Worm (Caenorhabditis elegans) whole organism, young adult: ENCODE measurements around the gene smim-14.

Source experiments
- C17E4.6 ChIP-seq: fragments of 200-800 bp; sonication (Bioruptor generic); IDR thresholded peaks from 2 replicates; pipeline ENCODE4 v1.3.6; 2022; ENCODE audit warnings: missing genetic modification reagents, missing genetic modification characterization, missing compliant biosample characterization
- F37B4.10 ChIP-seq: fragments of 200-800 bp; sonication (Bioruptor generic); IDR thresholded peaks from 2 replicates; pipeline ENCODE4 v1.3.6; 2022; ENCODE audit warnings: missing genetic modification characterization, missing compliant biosample characterization
- F55B11.4 ChIP-seq: sonication (generic microtip); optimal IDR thresholded peaks from 2 replicates; lab custom pipeline; 2016; ENCODE audit warnings: missing compliant biosample characterization, missing genetic modification characterization, borderline replicate concordance; ENCODE audit not compliant: insufficient read depth
- F57C9.4 ChIP-seq: sonication (generic microtip); optimal IDR thresholded peaks from 2 replicates; lab custom pipeline; 2017; ENCODE audit warnings: mild to moderate bottlenecking, missing genetic modification characterization, missing compliant biosample characterization
- K12H6.12 ChIP-seq: fragments of 200-800 bp; sonication (Bioruptor generic); optimal IDR thresholded peaks from 2 replicates; lab custom pipeline; 2018; ENCODE audit warnings: mild to moderate bottlenecking, missing genetic modification characterization, missing compliant biosample characterization
- Y56A3A.18 ChIP-seq: fragments of 200-800 bp; sonication (Bioruptor generic); IDR thresholded peaks from 2 replicates; pipeline ENCODE4 v1.3.6; 2022; ENCODE audit warnings: missing genetic modification reagents, missing genetic modification characterization, missing compliant biosample characterization
- Y67H2A.10 ChIP-seq: fragments of 200-800 bp; sonication (Bioruptor generic); conservative IDR thresholded peaks from 2 replicates; pipeline ENCODE4 v1.3.6; 2022; ENCODE audit warnings: missing genetic modification reagents, missing genetic modification characterization, missing compliant biosample characterization
- ZK185.1 ChIP-seq: sonication (generic microtip); optimal IDR thresholded peaks from 2 replicates; lab custom pipeline; 2016; ENCODE audit warnings: mild to moderate bottlenecking, missing genetic modification characterization, missing compliant biosample characterization; ENCODE audit not compliant: poor library complexity, severe bottlenecking
- ccch-3 ChIP-seq: fragments of 200-800 bp; sonication (Bioruptor generic); optimal IDR thresholded peaks from 2 replicates; lab custom pipeline; 2018; ENCODE audit warnings: mild to moderate bottlenecking, missing genetic modification characterization, missing compliant biosample characterization
- cebp-1 ChIP-seq, 2 experiments: fragments of 200-800 bp in 1 of 2; sonication (Bioruptor generic) in 1 of 2; sonication (generic microtip) in 1 of 2; IDR thresholded peaks in 1 of 2; optimal IDR thresholded peaks in 1 of 2; 2 replicates each; pipeline versions ENCODE4 v1.3.6 to Lab custom; 2017 to 2022; ENCODE audit warnings: missing compliant biosample characterization in 2 of 2, missing genetic modification characterization in 2 of 2, mild to moderate bottlenecking in 1 of 2, missing genetic modification reagents in 1 of 2, moderate library complexity in 1 of 2
- ceh-58 ChIP-seq: fragments of 200-800 bp; sonication (Bioruptor generic); IDR thresholded peaks from 2 replicates; pipeline ENCODE4 v1.3.6; 2022; ENCODE audit warnings: missing genetic modification characterization, missing compliant biosample characterization
- efl-1 ChIP-seq: fragments of 150-350 bp; optimal IDR thresholded peaks from 2 replicates; lab custom pipeline; 2014; ENCODE audit warnings: missing biosample characterization, missing genetic modification reagents, missing genetic modification characterization
- egl-44 ChIP-seq: fragments of 200-800 bp; sonication (Bioruptor generic); IDR thresholded peaks from 2 replicates; pipeline ENCODE4 v1.3.6; 2022; ENCODE audit warnings: missing genetic modification reagents, missing genetic modification characterization, missing compliant biosample characterization
- him-1 ChIP-seq: sonication (generic microtip); optimal IDR thresholded peaks from 2 replicates; lab custom pipeline; 2016; ENCODE audit warnings: missing genotype, missing genetic modification reagents, missing genetic modification characterization, missing compliant biosample characterization
- hlh-12 ChIP-seq: sonication (generic microtip); optimal IDR thresholded peaks from 2 replicates; lab custom pipeline; 2016; ENCODE audit warnings: missing genetic modification characterization, missing compliant biosample characterization
- hmg-1.2 ChIP-seq: fragments of 200-800 bp; sonication (Bioruptor generic); IDR thresholded peaks from 2 replicates; pipeline ENCODE4 v1.3.6; 2022; ENCODE audit warnings: missing genetic modification reagents, missing genetic modification characterization, missing compliant biosample characterization
- let-607 ChIP-seq, 2 experiments: fragments of 200-800 bp in 1 of 2; sonication (Bioruptor generic) in 1 of 2; sonication (generic microtip) in 1 of 2; optimal IDR thresholded peaks; 2 replicates each; lab custom pipeline; 2016 to 2018; ENCODE audit warnings: mild to moderate bottlenecking in 2 of 2, missing compliant biosample characterization in 2 of 2, missing genetic modification characterization in 2 of 2, moderate library complexity in 2 of 2, missing genotype in 1 of 2
- lin-35 ChIP-seq, 3 experiments: fragments of 150-350 bp in 2 of 3; sonication (generic microtip) in 1 of 3; optimal IDR thresholded peaks; 2 replicates each; lab custom pipeline; 2014 to 2018; ENCODE audit warnings: missing biosample characterization in 3 of 3, missing genetic modification characterization in 3 of 3, missing genetic modification reagents in 3 of 3
- lin-40 ChIP-seq: sonication (generic microtip); optimal IDR thresholded peaks from 2 replicates; lab custom pipeline; 2016; ENCODE audit warnings: missing genetic modification characterization, mild to moderate bottlenecking, missing compliant biosample characterization, missing genotype, missing genetic modification reagents
- nhr-179 ChIP-seq: sonication (generic microtip); optimal IDR thresholded peaks from 2 replicates; lab custom pipeline; 2016; ENCODE audit warnings: mild to moderate bottlenecking, missing genetic modification characterization, missing compliant biosample characterization
- nhr-80 ChIP-seq: sonication (generic microtip); optimal IDR thresholded peaks from 2 replicates; lab custom pipeline; 2016; ENCODE audit warnings: missing genetic modification characterization, missing compliant biosample characterization
- pha-4 ChIP-seq: fragments of 150-350 bp; sonication (generic microtip); optimal IDR thresholded peaks from 2 replicates; lab custom pipeline; 2014; ENCODE audit warnings: missing biosample characterization, missing genetic modification reagents, missing genetic modification characterization
- rec-8 ChIP-seq, 2 experiments: sonication (generic microtip); optimal IDR thresholded peaks; 2 replicates each; lab custom pipeline; 2016; ENCODE audit warnings: mild to moderate bottlenecking in 2 of 2, missing genetic modification characterization in 2 of 2, missing genetic modification reagents in 2 of 2, missing genotype in 2 of 2, missing biosample characterization in 1 of 2, missing compliant biosample characterization in 1 of 2, moderate library complexity in 1 of 2
- sea-2 ChIP-seq: fragments of 200-800 bp; sonication (Bioruptor generic); IDR thresholded peaks from 2 replicates; pipeline ENCODE4 v1.3.6; 2022; ENCODE audit warnings: missing genetic modification characterization, missing compliant biosample characterization
- snpc-1.1 ChIP-seq: sonication (generic microtip); optimal IDR thresholded peaks from 2 replicates; lab custom pipeline; 2017; ENCODE audit warnings: missing genetic modification characterization, mild to moderate bottlenecking, missing compliant biosample characterization, antibody characterized with exemption, moderate library complexity, missing genotype, missing genetic modification reagents; ENCODE audit not compliant: insufficient read depth
- tbx-9 ChIP-seq: sonication (generic microtip); optimal IDR thresholded peaks from 2 replicates; lab custom pipeline; 2016; ENCODE audit warnings: borderline replicate concordance, missing genetic modification characterization, inconsistent platforms, missing compliant biosample characterization
- unc-130 ChIP-seq: sonication (generic microtip); optimal IDR thresholded peaks from 2 replicates; lab custom pipeline; 2016; ENCODE audit warnings: missing genetic modification reagents, missing genetic modification characterization, missing compliant biosample characterization
- zfh-2 ChIP-seq: fragments of 200-800 bp; sonication (Bioruptor generic); conservative IDR thresholded peaks from 2 replicates; pipeline ENCODE4 v1.3.6; 2022; ENCODE audit warnings: missing genetic modification reagents, missing genetic modification characterization, missing compliant biosample characterization

smim-14 gene

ce11 chrIII:3452563-3453210 is 16.9 kb downstream of the smim-14 start, which contains the start of the genes K01A11.3 and C34C12.12:
TSS of gene K01A11.3 (minus strand) at chrIII:3452613.
TSS of gene C34C12.12 (plus strand) at chrIII:3453194.
- TF ChIP-seq zfh-2 (GFP tag; lab: Robert Waterston, UW) (0 out of 2 replicates have a peak, but pooled peaks have one; percentile 21), F55B11.4 (tag; lab: Kevin White, UChicago) (no peak), F37B4.10 (GFP tag; lab: Robert Waterston, UW) (0 out of 2 replicates have a peak, but pooled peaks have one; percentile 27)
- TF ChIP-seq, all 124 proteins: peak for 2

ce11 chrIII:3444139-3444538 is 25.4 kb downstream of the smim-14 start, which contains the start of gene spe-41:
TSS of gene spe-41 (minus strand) at chrIII:3444210.
- no peak for TF ChIP-seq ZK185.1 (tag; lab: Kevin White, UChicago)
- TF ChIP-seq hmg-1.2 (GFP tag; lab: Robert Waterston, UW) = no peak
- no peak for TF ChIP-seq sea-2
- TF ChIP-seq Y56A3A.18 = no peak
- no peak for TF ChIP-seq lin-35 (GFP tag; optimal IDR thresholded peaks at IDR 0.05; lab: Kevin White, UChicago)
- TF ChIP-seq Y67H2A.10 = no peak
- no peak for TF ChIP-seq C17E4.6 (GFP tag; lab: Robert Waterston, UW)
- no peak for TF ChIP-seq let-607 (tag; optimal IDR thresholded peaks at IDR 0.05; lab: Kevin White, UChicago)
- no peak for TF ChIP-seq rec-8 (tag; optimal IDR thresholded peaks at IDR 0.05; lab: Kevin White, UChicago)
- TF ChIP-seq K12H6.12 (tag; lab: Kevin White, UChicago) = no peak
- TF ChIP-seq, all 124 proteins: peak for 0

ce11 chrIII:3437139-3437538 is 32.4 kb downstream of the smim-14 start:
- TF ChIP-seq hlh-12 (tag; lab: Kevin White, UChicago) (no peak), ceh-58 (GFP tag; lab: Robert Waterston, UW) (no peak), him-1 (tag; lab: Kevin White, UChicago) (no peak), egl-44 (GFP tag; lab: Robert Waterston, UW) (no peak), ZK185.1 (tag; lab: Kevin White, UChicago) (no peak), snpc-1.1 (tag; lab: Kevin White, UChicago) (no peak), cebp-1 (GFP tag; IDR thresholded peaks at IDR 0.05; lab: Robert Waterston, UW) (no peak), cebp-1 (tag; optimal IDR thresholded peaks at IDR 0.05; lab: Kevin White, UChicago) (no peak), F57C9.4 (no peak), efl-1 (GFP tag; lab: Kevin White, UChicago) (no peak), ccch-3 (GFP tag; lab: Kevin White, UChicago) (no peak), unc-130 (GFP tag; lab: Kevin White, UChicago) (no peak), tbx-9 (tag; lab: Kevin White, UChicago) (no peak)

ce11 chrIII:3435152-3435551 is 34.4 kb downstream of the smim-14 start:
- TF ChIP-seq nhr-179 (tag; lab: Kevin White, UChicago) (no peak), lin-40 (tag; lab: Kevin White, UChicago) (peak; percentile 7), nhr-80 (tag; lab: Kevin White, UChicago) (peak; percentile 44), pha-4 (tag; lab: Kevin White, UChicago) (no peak)
